Fruit fly (Drosophila melanogaster) whole organism, wandering third instar larva: ENCODE results near the gene CG31904.

Source experiments
- CG32264 ChIP-seq: fragments of 200-800 bp; sonication (Bioruptor generic); optimal IDR thresholded peaks from 2 replicates; lab custom pipeline; 2016; ENCODE audit warnings: missing biosample characterization, missing genetic modification characterization
- CG9705 ChIP-seq: fragments of 200-800 bp; sonication (Bioruptor generic); optimal IDR thresholded peaks from 2 replicates; lab custom pipeline; 2018; ENCODE audit warnings: missing biosample characterization, mild to moderate bottlenecking, missing genetic modification characterization
- CrebA ChIP-seq: fragments of 200-800 bp; sonication (Bioruptor generic); optimal IDR thresholded peaks from 2 replicates; lab custom pipeline; 2016; ENCODE audit warnings: missing biosample characterization, mild to moderate bottlenecking, missing genetic modification characterization, borderline replicate concordance
- Dfd ChIP-seq: fragments of >200 bp; optimal IDR thresholded peaks from 2 replicates; lab custom pipeline; 2017; ENCODE audit warnings: missing biosample characterization, missing genetic modification characterization
- Dif ChIP-seq: fragments of 200-275, 200-300 bp; sonication (Bioruptor generic); optimal IDR thresholded peaks from 2 replicates; lab custom pipeline; 2018; ENCODE audit warnings: missing biosample characterization, missing genetic modification characterization; ENCODE audit not compliant: partially characterized antibody
- GATAd ChIP-seq: sonication (Bioruptor generic); optimal IDR thresholded peaks from 2 replicates; lab custom pipeline; 2016; ENCODE audit warnings: missing biosample characterization, missing genetic modification characterization
- HLH106 ChIP-seq: fragments of 200-800 bp; optimal IDR thresholded peaks from 3 replicates; lab custom pipeline; 2019; ENCODE audit warnings: missing biosample characterization, mild to moderate bottlenecking, missing genetic modification characterization, moderate library complexity
- Hnf4 ChIP-seq: fragments of 200-800 bp; sonication (Bioruptor generic); optimal IDR thresholded peaks from 2 replicates; lab custom pipeline; 2016; ENCODE audit warnings: missing biosample characterization, mild to moderate bottlenecking, missing genetic modification characterization
- Hr78 ChIP-seq: fragments of >200 bp; optimal IDR thresholded peaks from 2 replicates; lab custom pipeline; 2017; ENCODE audit warnings: missing biosample characterization, missing genetic modification characterization
- Hr83 ChIP-seq: fragments of 200-300 bp; sonication (Bioruptor generic); optimal IDR thresholded peaks from 2 replicates; lab custom pipeline; 2016; ENCODE audit warnings: missing biosample characterization, mild to moderate bottlenecking, missing genetic modification characterization, moderate library complexity; ENCODE audit not compliant: poor library complexity, severe bottlenecking
- Jra ChIP-seq: sonication (Bioruptor generic); optimal IDR thresholded peaks from 2 replicates; lab custom pipeline; 2016; ENCODE audit warnings: missing biosample characterization, missing genetic modification characterization
- Mio ChIP-seq: sonication (Bioruptor generic); optimal IDR thresholded peaks from 2 replicates; lab custom pipeline; 2016; ENCODE audit warnings: missing biosample characterization, missing genetic modification characterization
- Myc ChIP-seq: fragments of >200 bp; optimal IDR thresholded peaks from 2 replicates; lab custom pipeline; 2017
- N ChIP-seq: fragments of >200 bp; optimal IDR thresholded peaks from 2 replicates; lab custom pipeline; 2018; ENCODE audit warnings: missing biosample characterization, missing external identifiers, missing genetic modification characterization
- OdsH ChIP-seq: fragments of 200-800 bp; sonication (Bioruptor generic); optimal IDR thresholded peaks from 2 replicates; lab custom pipeline; 2016; ENCODE audit warnings: missing biosample characterization, mild to moderate bottlenecking, missing genetic modification characterization
- Rel ChIP-seq, 2 experiments: fragments of 200-800 bp; sonication (Bioruptor generic) in 1 of 2; optimal IDR thresholded peaks; 2 replicates in 1 of 2; 3 replicates in 1 of 2; lab custom pipeline; 2016 to 2019; ENCODE audit warnings: mild to moderate bottlenecking in 2 of 2, missing biosample characterization in 2 of 2, missing genetic modification characterization in 2 of 2, moderate library complexity in 1 of 2
- Sp1 ChIP-seq: fragments of 200-800 bp; sonication (Bioruptor generic); optimal IDR thresholded peaks from 3 replicates; lab custom pipeline; 2019; ENCODE audit warnings: missing biosample characterization, mild to moderate bottlenecking, missing genetic modification characterization, moderate library complexity
- Vsx2 ChIP-seq: fragments of 200-300, 225-300 bp; sonication (Bioruptor generic); optimal IDR thresholded peaks from 2 replicates; lab custom pipeline; 2018; ENCODE audit warnings: missing biosample characterization, missing genetic modification characterization; ENCODE audit not compliant: partially characterized antibody
- br ChIP-seq: fragments of 200-800 bp; sonication (Bioruptor generic); optimal IDR thresholded peaks from 2 replicates; lab custom pipeline; 2016; ENCODE audit warnings: missing biosample characterization, missing genetic modification characterization
- brk ChIP-seq: fragments of 200-800 bp; sonication (Bioruptor generic); optimal IDR thresholded peaks from 2 replicates; lab custom pipeline; 2016; ENCODE audit warnings: missing biosample characterization, mild to moderate bottlenecking, missing genetic modification characterization
- dl ChIP-seq, 2 experiments: fragments of 175-275, 200-275 bp in 1 of 2; fragments of 200-275 bp in 1 of 2; sonication (Bioruptor generic); optimal IDR thresholded peaks; lab custom pipeline; 2018; ENCODE audit warnings: mild to moderate bottlenecking in 2 of 2, missing biosample characterization in 2 of 2, missing genetic modification characterization in 2 of 2, moderate library complexity in 2 of 2; ENCODE audit not compliant: partially characterized antibody in 2 of 2, insufficient read depth in 1 of 2
- dmrt93B ChIP-seq: fragments of 200-800 bp; sonication (Bioruptor generic); optimal IDR thresholded peaks from 2 replicates; lab custom pipeline; 2018; ENCODE audit warnings: missing biosample characterization, mild to moderate bottlenecking, missing genetic modification characterization
- dsf ChIP-seq: sonication (Bioruptor generic); optimal IDR thresholded peaks from 2 replicates; lab custom pipeline; 2016; ENCODE audit warnings: missing biosample characterization, missing genetic modification characterization, borderline replicate concordance
- ey ChIP-seq: fragments of 200-800 bp; sonication (Bioruptor generic); optimal IDR thresholded peaks from 2 replicates; lab custom pipeline; 2016; ENCODE audit warnings: missing biosample characterization, missing genetic modification characterization
- foxo ChIP-seq, 2 experiments: fragments of 200-800 bp; sonication (Bioruptor generic); optimal IDR thresholded peaks; 2 replicates in 1 of 2; 3 replicates in 1 of 2; lab custom pipeline; 2016 to 2017; ENCODE audit warnings: missing biosample characterization in 2 of 2, missing genetic modification characterization in 2 of 2
- fru ChIP-seq: fragments of 200-800 bp; sonication (Bioruptor generic); optimal IDR thresholded peaks from 3 replicates; lab custom pipeline; 2016; ENCODE audit warnings: missing biosample characterization, mild to moderate bottlenecking, missing genetic modification characterization
- h ChIP-seq: fragments of 200-800 bp; sonication (Bioruptor generic); optimal IDR thresholded peaks from 3 replicates; lab custom pipeline; 2016; ENCODE audit warnings: missing biosample characterization, mild to moderate bottlenecking, missing genetic modification characterization
- lola ChIP-seq: fragments of >200 bp; optimal IDR thresholded peaks from 2 replicates; lab custom pipeline; 2017; ENCODE audit warnings: missing biosample characterization, missing genetic modification characterization
- pan ChIP-seq: fragments of >200 bp; optimal IDR thresholded peaks from 2 replicates; lab custom pipeline; 2017
- psq ChIP-seq: fragments of 200-800 bp; sonication (Bioruptor generic); optimal IDR thresholded peaks from 3 replicates; lab custom pipeline; 2017; ENCODE audit warnings: missing biosample characterization, mild to moderate bottlenecking, missing genetic modification characterization, moderate library complexity
- rgr ChIP-seq: fragments of 200-800 bp; sonication (Bioruptor generic); optimal IDR thresholded peaks from 3 replicates; lab custom pipeline; 2016; ENCODE audit warnings: missing biosample characterization, mild to moderate bottlenecking, missing genetic modification characterization
- sage ChIP-seq: fragments of 200-800 bp; sonication (Bioruptor generic); optimal IDR thresholded peaks from 2 replicates; lab custom pipeline; 2016; ENCODE audit warnings: missing biosample characterization, mild to moderate bottlenecking, missing genetic modification characterization
- sv ChIP-seq: fragments of 200-800 bp; sonication (Bioruptor generic); optimal IDR thresholded peaks from 3 replicates; lab custom pipeline; 2016; ENCODE audit warnings: missing biosample characterization, missing genetic modification characterization
- tai ChIP-seq: sonication (Bioruptor generic); optimal IDR thresholded peaks from 2 replicates; lab custom pipeline; 2016; ENCODE audit warnings: missing biosample characterization, missing genetic modification characterization
- usp ChIP-seq: fragments of >200 bp; optimal IDR thresholded peaks from 2 replicates; lab custom pipeline; 2017; ENCODE audit warnings: missing biosample characterization, missing genetic modification characterization
- woc ChIP-seq: sonication (Bioruptor generic); optimal IDR thresholded peaks from 2 replicates; lab custom pipeline; 2016; ENCODE audit warnings: missing biosample characterization, mild to moderate bottlenecking, missing genetic modification characterization

The CG31904 gene

DNA sequence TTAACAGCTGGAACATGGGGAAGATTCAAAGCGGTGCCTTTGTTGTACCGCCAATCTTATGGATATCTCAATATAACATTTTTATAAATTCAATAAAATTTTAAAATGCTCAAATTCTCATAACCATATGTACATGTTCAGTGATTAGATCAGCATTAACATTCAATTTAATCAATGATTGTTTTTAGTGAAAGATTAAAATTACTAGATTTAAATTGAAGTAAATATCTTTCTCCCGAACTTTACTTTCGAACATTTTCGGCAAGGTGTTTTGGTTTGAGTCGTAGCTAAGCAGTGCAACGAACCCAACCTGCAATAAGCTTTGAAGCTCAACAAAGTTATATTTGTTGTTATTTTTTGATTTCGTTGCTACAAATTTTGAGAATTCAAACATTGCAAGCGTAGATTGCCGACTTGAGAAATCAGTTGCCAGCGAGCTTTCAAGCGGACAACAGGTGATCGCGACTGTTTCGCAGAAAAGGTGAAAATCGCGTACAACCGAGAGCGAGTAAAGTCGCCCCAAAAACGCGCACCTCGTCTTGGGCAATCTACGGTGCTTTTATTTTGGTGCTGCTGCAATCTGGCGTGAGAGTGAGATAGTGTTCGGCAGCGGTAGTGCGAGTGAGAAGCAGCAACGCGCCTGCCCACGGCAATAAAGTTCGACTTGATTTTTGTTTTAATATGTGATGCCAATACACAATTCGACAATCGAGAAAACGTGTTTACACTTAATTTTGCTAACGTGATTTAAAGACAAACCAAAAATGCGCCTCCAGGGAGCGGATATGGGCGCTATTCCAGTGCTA lies 36.0 kb downstream of the CG31904 start, which contains the start of gene Tep3:
Gene Tep3, plus strand, starts transcription at position 423 of the 806 bp plus-strand sequence.
- TF ChIP-seq Mio (GFP tag; lab: Kevin White, UChicago), result no peak
- no peak for TF ChIP-seq dsf (GFP tag; lab: Kevin White, UChicago)
- TF ChIP-seq sage (GFP tag; lab: Kevin White, UChicago), result peak; percentile 34
- peak; percentile 43 for TF ChIP-seq rgr (GFP tag; lab: Kevin White, UChicago)
- TF ChIP-seq CrebA, result peak; percentile 2
- peak; percentile 42 for TF ChIP-seq HLH106 (tag; lab: Kevin White, UChicago)
- peak; percentile 37 for TF ChIP-seq sv (GFP tag; lab: Kevin White, UChicago)
- no peak for TF ChIP-seq usp (GFP tag; lab: Kevin White, UChicago)
- peak in 1 of 2 experiments; percentile 42 for TF ChIP-seq foxo (GFP tag; optimal IDR thresholded peaks at IDR 0.05; lab: Kevin White, UChicago)
- TF ChIP-seq brk (GFP tag; lab: Kevin White, UChicago), result peak; percentile 5
- TF ChIP-seq h (GFP tag; lab: Kevin White, UChicago), result peak; percentile 42
- TF ChIP-seq Hnf4, result peak; percentile 36
- TF ChIP-seq fru (GFP tag; lab: Kevin White, UChicago), result peak; percentile 90
- TF ChIP-seq ey, result peak; percentile 38
- TF ChIP-seq dmrt93B (GFP tag; lab: Kevin White, UChicago), result no peak
- no peak for TF ChIP-seq OdsH (GFP tag; lab: Kevin White, UChicago)
- no peak for TF ChIP-seq pan (lab: Kevin White, UChicago)
- peak; percentile 41 for TF ChIP-seq Dif (GFP tag; lab: Kevin White, UChicago)
- TF ChIP-seq woc (GFP tag; lab: Kevin White, UChicago), result no peak
- peak; percentile 32 for TF ChIP-seq tai (GFP tag; lab: Kevin White, UChicago)
- TF ChIP-seq psq (GFP tag; lab: Kevin White, UChicago), result peak; percentile 35
- TF ChIP-seq Myc (lab: Kevin White, UChicago), result peak; percentile 48

- TF ChIP-seq OdsH (GFP tag; lab: Kevin White, UChicago), result no peak
- TF ChIP-seq Dif (GFP tag; lab: Kevin White, UChicago), result peak; percentile 71
- peak; percentile 36 for TF ChIP-seq rgr (GFP tag; lab: Kevin White, UChicago)
- no peak for TF ChIP-seq lola (GFP tag; lab: Kevin White, UChicago)
- TF ChIP-seq fru (GFP tag; lab: Kevin White, UChicago), result peak; percentile 43
- TF ChIP-seq br (GFP tag; lab: Kevin White, UChicago), result no peak
- TF ChIP-seq CrebA, result no peak
- TF ChIP-seq tai (GFP tag; lab: Kevin White, UChicago), result no peak
- peak; percentile 58 for TF ChIP-seq Jra (GFP tag; lab: Kevin White, UChicago)
- no peak for TF ChIP-seq Sp1 (GFP tag; lab: Kevin White, UChicago)
- peak; percentile 26 for TF ChIP-seq h (GFP tag; lab: Kevin White, UChicago)
- TF ChIP-seq Vsx2 (GFP tag; lab: Kevin White, UChicago), result no peak
- no peak for TF ChIP-seq pan (lab: Kevin White, UChicago)
- no peak for TF ChIP-seq Hr78 (GFP tag; lab: Kevin White, UChicago)
- no peak for TF ChIP-seq Mio (GFP tag; lab: Kevin White, UChicago)
- no peak for TF ChIP-seq psq (GFP tag; lab: Kevin White, UChicago)
- peak; percentile 47 to 58 for TF ChIP-seq dl (GFP tag; optimal IDR thresholded peaks at IDR 0.05; lab: Kevin White, UChicago; ENCODE audit: insufficient read depth in 1 of 2, partially characterized antibody in 2 of 2)
- no peak for TF ChIP-seq usp (GFP tag; lab: Kevin White, UChicago)
- TF ChIP-seq Hr83 (GFP tag; lab: Kevin White, UChicago), result peak; percentile 2
- no peak for TF ChIP-seq Hnf4
- no peak for TF ChIP-seq Dfd (GFP tag; lab: Kevin White, UChicago)
- TF ChIP-seq HLH106 (tag; lab: Kevin White, UChicago), result no peak
- no peak for TF ChIP-seq Rel (GFP tag; optimal IDR thresholded peaks at IDR 0.05; lab: Kevin White, UChicago)
- TF ChIP-seq Rel (tag; optimal IDR thresholded peaks at IDR 0.05; lab: Kevin White, UChicago), result peak; percentile 96
These were observed 37.2 kb downstream of the CG31904 start, which contains the start of gene Tep2 for dm6 chr2L:7701417-7701816. Gene Tep2, minus strand, starts transcription at chr2L:7701601.

DNA sequence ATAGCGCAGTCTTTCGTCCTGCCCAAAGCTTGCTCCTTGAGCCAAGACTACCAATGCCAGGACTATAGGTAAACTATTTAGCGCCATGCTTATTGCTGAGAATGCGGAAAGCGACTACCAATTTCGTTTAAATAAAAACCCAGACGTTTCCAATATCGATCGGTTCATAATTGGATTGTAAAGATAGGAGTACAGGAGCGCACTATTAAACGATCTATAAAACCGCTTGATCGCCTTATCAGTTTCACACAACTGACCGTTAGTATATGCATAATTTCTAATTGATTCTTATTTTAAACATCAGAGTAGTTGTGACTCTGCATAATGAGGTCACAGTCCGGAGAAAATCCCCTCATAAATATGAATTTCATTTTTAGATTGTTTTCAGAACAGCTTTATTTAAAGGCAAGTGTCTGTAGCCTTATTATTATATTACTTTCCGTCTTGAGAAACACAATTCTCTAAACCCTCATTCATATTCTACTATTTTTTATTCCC lies 46.0 kb downstream of the CG31904 start, which contains the start of the genes CG7025 and CG43235:
Gene CG7025, minus strand, starts transcription at position 101 of the 498 bp plus-strand sequence.
Gene CG43235, plus strand, starts transcription at position 448 of the 498 bp plus-strand sequence.
- TF ChIP-seq rgr (GFP tag; lab: Kevin White, UChicago) (no peak), Hr78 (GFP tag; lab: Kevin White, UChicago) (no peak), N (GFP tag; lab: Kevin White, UChicago) (no peak), sage (GFP tag; lab: Kevin White, UChicago) (no peak), lola (GFP tag; lab: Kevin White, UChicago) (no peak), Hr83 (GFP tag; lab: Kevin White, UChicago) (no peak), HLH106 (tag; lab: Kevin White, UChicago) (no peak), Dfd (GFP tag; lab: Kevin White, UChicago) (no peak), tai (GFP tag; lab: Kevin White, UChicago) (no peak), woc (GFP tag; lab: Kevin White, UChicago) (no peak), Sp1 (GFP tag; lab: Kevin White, UChicago) (no peak), Mio (GFP tag; lab: Kevin White, UChicago) (no peak), GATAd (GFP tag; lab: Kevin White, UChicago) (no peak), foxo (GFP tag; optimal IDR thresholded peaks at IDR 0.05; lab: Kevin White, UChicago) (no peak), ey (no peak), dl (GFP tag; optimal IDR thresholded peaks at IDR 0.05; lab: Kevin White, UChicago; ENCODE audit: insufficient read depth in 1 of 2, partially characterized antibody in 2 of 2) (no peak), OdsH (GFP tag; lab: Kevin White, UChicago) (no peak), CG32264 (GFP tag; lab: Kevin White, UChicago) (no peak), psq (GFP tag; lab: Kevin White, UChicago) (no peak), CG9705 (GFP tag; lab: Kevin White, UChicago) (no peak)
